Fruit fly (Drosophila melanogaster): ENCODE data around the gene rha.

rha gene

DNA sequence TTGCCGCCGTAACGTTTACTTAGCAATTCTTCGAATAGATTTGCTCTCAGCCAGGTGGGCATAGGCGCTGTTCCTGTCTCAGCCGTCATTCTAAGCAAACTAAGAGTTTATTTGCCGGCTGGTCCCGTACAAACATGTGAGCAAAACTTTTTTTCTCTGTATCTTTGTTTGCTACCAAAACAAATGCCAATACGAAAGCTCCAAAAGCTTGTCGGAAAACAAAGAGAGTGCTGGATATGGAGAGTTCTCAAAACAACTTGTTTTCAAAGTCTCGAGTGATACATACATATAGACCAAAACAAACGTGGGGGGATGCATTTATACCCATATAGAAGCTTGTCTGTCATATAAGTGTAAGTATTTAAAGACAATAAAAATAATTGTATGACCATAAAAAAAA is 24.0 kb upstream of the rha start, which contains the start of gene CG10559:
Gene CG10559 (minus strand): TSS at position 101 of the 400 bp plus-strand sequence.
- TF ChIP-seq Blimp-1 (GFP tag; optimal IDR thresholded peaks at IDR 0.05) = no peak
- peak; percentile 45 for TF ChIP-seq fkh (GFP tag; optimal IDR thresholded peaks at IDR 0.05)

DNA sequence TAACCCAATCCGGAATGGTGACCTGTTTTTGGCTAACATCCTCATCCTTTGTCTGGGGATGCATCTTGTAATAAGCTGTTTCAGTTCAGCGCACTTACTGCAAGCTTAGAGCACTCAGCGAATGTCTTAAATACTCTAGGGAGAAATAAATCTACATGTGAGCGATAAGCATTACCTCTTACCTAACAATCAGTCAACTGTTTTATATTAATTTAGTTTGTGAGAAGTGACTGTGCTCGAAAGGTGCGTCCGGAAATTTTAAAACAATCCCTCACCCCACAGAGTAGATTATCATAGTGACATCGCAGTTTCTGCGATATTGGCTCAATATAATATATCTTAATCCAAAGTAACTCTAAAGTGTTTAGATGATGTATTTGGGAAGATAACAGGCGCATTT is 22.0 kb upstream of the rha start, which contains the start of gene CG10553:
Gene CG10553 (minus strand): TSS at position 101 of the 400 bp plus-strand sequence.
- no peak for TF ChIP-seq CG6854 (GFP tag; optimal IDR thresholded peaks at IDR 0.05)
- no peak for TF ChIP-seq Ets21C (GFP tag; optimal IDR thresholded peaks at IDR 0.05)
- TF ChIP-seq CG34406 (GFP tag; optimal IDR thresholded peaks at IDR 0.05) = no peak
- no peak for TF ChIP-seq CG7368 (GFP tag; optimal IDR thresholded peaks at IDR 0.05)
- TF ChIP-seq salr (GFP tag; optimal IDR thresholded peaks at IDR 0.05) = no peak
- no peak for TF ChIP-seq Hr4 (GFP tag; optimal IDR thresholded peaks at IDR 0.05)
- TF ChIP-seq topi (GFP tag; optimal IDR thresholded peaks at IDR 0.05) = no peak
- TF ChIP-seq CG11902 (GFP tag; optimal IDR thresholded peaks at IDR 0.05) = no peak
- TF ChIP-seq fd59A (GFP tag; optimal IDR thresholded peaks at IDR 0.05) = no peak
- no peak for TF ChIP-seq CG32006 (GFP tag; optimal IDR thresholded peaks at IDR 0.05)
- TF ChIP-seq eg (GFP tag; IDR thresholded peaks at IDR 0.05) = no peak
- TF ChIP-seq CG8319 (GFP tag; optimal IDR thresholded peaks at IDR 0.05) = no peak
- no peak for TF ChIP-seq CG6276 (GFP tag; optimal IDR thresholded peaks at IDR 0.05)
- TF ChIP-seq svp (GFP tag) = no peak

DNA sequence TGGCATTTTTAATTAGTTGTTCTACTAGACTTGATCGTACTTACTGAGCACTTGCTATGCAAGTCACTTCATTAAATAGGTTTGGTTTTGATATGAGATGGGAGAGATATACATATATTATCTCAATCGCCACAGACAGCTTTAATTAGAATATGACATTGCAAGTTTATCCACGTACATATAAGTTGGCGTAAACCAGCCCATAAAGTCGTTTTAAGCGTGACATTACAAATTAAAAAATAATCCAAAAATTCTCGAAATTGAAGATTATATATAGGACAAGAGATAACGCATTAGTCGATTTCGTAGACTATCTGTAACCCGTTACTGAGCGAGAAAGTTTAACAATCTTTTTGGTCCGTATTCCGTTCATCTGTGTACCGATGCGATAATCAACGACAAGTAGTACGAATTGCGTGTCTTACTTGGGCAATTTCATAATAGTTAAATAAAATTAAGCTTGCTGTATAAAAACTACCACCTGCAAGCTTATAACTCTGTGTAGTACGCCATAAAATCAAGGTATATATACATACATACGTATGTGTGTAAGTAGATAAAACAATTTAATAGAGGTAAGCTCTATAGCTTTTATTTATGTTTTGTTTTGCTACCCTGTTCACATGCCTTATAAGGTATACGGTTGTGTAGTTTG is 19.9 kb upstream of the rha start, which contains the start of gene CG10560:
Gene CG10560 (minus strand): TSS at position 51 of the 655 bp plus-strand sequence.
- no peak for TF ChIP-seq Hr38 (GFP tag; optimal IDR thresholded peaks at IDR 0.05)
- no peak for TF ChIP-seq Eip75B (GFP tag; optimal IDR thresholded peaks at IDR 0.05)
- TF ChIP-seq CG11902 (GFP tag; optimal IDR thresholded peaks at IDR 0.05) = no peak
- no peak for TF ChIP-seq Ets21C (GFP tag; optimal IDR thresholded peaks at IDR 0.05)
- no peak for TF ChIP-seq CG10631 (GFP tag; optimal IDR thresholded peaks at IDR 0.05)
- no peak for TF ChIP-seq Sox15 (GFP tag; optimal IDR thresholded peaks at IDR 0.05)
- TF ChIP-seq CG6792 (GFP tag; optimal IDR thresholded peaks at IDR 0.05) = no peak
- no peak for TF ChIP-seq eg (GFP tag; IDR thresholded peaks at IDR 0.05)
- no peak for TF ChIP-seq CG11762 (GFP tag; optimal IDR thresholded peaks at IDR 0.05; ENCODE audit: insufficient read depth)
- TF ChIP-seq CG6163 (GFP tag; IDR thresholded peaks at IDR 0.05) = no peak

DNA sequence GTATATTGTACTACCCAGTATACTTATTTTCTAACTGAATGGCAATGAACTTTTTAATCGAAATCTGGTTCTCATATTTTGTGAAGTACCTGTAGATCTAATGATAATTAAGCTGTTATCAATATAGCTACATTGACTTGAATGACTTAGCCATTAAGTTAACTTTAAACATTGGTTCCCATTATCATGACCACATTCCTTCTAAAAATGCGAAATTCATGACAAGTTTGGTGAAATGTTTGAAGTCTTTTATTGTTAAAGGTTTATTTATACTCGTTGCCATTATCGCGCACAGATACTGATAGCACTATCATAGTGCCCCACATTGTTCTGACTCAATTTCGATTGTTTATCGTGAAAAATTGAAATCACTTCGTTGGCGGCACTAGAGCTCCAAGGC is 19.2 kb upstream of the rha start:
- TF ChIP-seq Ets21C (GFP tag; optimal IDR thresholded peaks at IDR 0.05) (no peak), CG11902 (GFP tag; optimal IDR thresholded peaks at IDR 0.05) (no peak), achi (GFP tag; optimal IDR thresholded peaks at IDR 0.05) (no peak)

DNA sequence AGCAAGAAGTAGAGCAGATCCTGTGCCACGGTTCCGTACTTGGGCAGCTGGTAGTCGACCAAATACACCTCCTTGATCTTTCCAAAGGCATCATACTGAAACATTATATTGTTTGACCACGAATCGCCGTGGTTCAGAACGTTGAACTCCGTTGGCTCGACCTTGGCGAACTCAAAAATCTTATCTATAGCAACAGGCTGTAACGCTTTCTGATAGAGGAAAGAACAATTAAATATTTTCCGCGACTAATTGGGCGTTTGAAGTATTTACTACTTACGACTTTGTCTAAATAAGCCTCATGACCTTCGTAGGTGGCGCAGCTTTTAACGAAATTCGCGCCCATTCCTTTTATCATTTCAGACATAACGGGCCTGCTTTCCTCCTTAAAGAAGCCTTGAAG is 18.4 kb upstream of the rha start:
- TF ChIP-seq dac (GFP tag; optimal IDR thresholded peaks at IDR 0.05) (no peak), svp (GFP tag) (peak; percentile 72)

DNA sequence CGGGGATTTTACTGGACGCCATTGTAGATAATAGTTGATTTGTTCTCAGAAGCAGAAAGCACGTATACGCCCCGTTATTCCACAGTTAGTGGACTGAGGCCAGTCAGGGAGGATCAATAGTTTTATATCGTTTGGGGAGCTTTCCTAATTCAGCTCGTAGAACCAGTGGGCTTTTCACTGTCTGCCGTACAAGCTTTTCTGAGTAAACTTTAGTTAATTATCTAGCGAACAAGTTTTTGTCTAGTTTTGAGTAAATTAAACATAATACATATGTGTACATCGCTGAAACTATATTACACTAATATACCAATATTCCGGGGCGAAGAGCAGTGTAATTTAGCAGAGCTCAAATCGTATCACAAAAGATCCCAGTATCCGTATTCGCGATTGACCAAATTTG is 17.4 kb upstream of the rha start, which contains the start of gene CG10562:
Gene CG10562 (minus strand): TSS at position 101 of the 400 bp plus-strand sequence.
- no peak for TF ChIP-seq CG6808 (GFP tag; optimal IDR thresholded peaks at IDR 0.05)
- TF ChIP-seq CG3919 (GFP tag; optimal IDR thresholded peaks at IDR 0.05) = no peak
- TF ChIP-seq eg (GFP tag; IDR thresholded peaks at IDR 0.05) = no peak
- TF ChIP-seq CG6163 (GFP tag; IDR thresholded peaks at IDR 0.05) = no peak
- TF ChIP-seq CG1621 (tag; optimal IDR thresholded peaks at IDR 0.05) = no peak
- no peak for TF ChIP-seq spab (GFP tag; optimal IDR thresholded peaks at IDR 0.05)
- TF ChIP-seq CG11294 (GFP tag; IDR thresholded peaks at IDR 0.05) = no peak
- no peak for TF ChIP-seq topi (GFP tag; optimal IDR thresholded peaks at IDR 0.05)
- TF ChIP-seq CG7368 (GFP tag; optimal IDR thresholded peaks at IDR 0.05) = no peak
- TF ChIP-seq CG4318 (GFP tag; optimal IDR thresholded peaks at IDR 0.05) = no peak

Measured in whole organism, prepupa.